1 fruit fly cellular context compared by ENCODE assay signal in genomic region chr3R:16941285-16941684, dm6.
TF ChIP-seq lines count a peak whose summit lies in the region.

No protein-coding gene starts in this region.

TF ChIP-seq in whole organism, embryonic, 481 proteins besides CTCF, POLR2A, EP300 and RAD21 (continued from another document):
- peak; percentile 17 for TF ChIP-seq CG10267 (tag; optimal IDR thresholded peaks at IDR 0.05; lab: Kevin White, UChicago)
- TF ChIP-seq YL-1 (GFP tag; optimal IDR thresholded peaks at IDR 0.05; lab: Kevin White, UChicago) = no peak
